Worm (Caenorhabditis elegans): ENCODE measurements around the gene W02B3.3.

- TF ChIP-seq lin-39 (tag; optimal IDR thresholded peaks at IDR 0.05) (no peak), nhr-237 (tag; optimal IDR thresholded peaks at IDR 0.05) (no peak), fkh-10 (GFP tag; optimal IDR thresholded peaks at IDR 0.05) (no peak), zip-4 (GFP tag; optimal IDR thresholded peaks at IDR 0.05) (no peak), nhr-84 (tag; optimal IDR thresholded peaks at IDR 0.05) (no peak), egl-27 (tag; optimal IDR thresholded peaks at IDR 0.05) (no peak), ceh-82 (tag; optimal IDR thresholded peaks at IDR 0.05) (no peak), lin-13 (GFP tag; optimal IDR thresholded peaks at IDR 0.05) (no peak), rnt-1 (tag; optimal IDR thresholded peaks at IDR 0.05) (no peak), unc-62 (GFP tag; optimal IDR thresholded peaks at IDR 0.05) (no peak), aly-2 (tag; optimal IDR thresholded peaks at IDR 0.05) (no peak), zag-1 (tag; optimal IDR thresholded peaks at IDR 0.05) (no peak)
Measured at ce11 chrIII:636067-636466, 32.2 kb downstream of the W02B3.3 start, which contains the start of gene T19C3.7.
